Worm (Caenorhabditis elegans): ENCODE measurements around the gene maph-1.3.
"Not testable (repeated sequence)": the region's sequence is repeated elsewhere in the genome, so short reads cannot be mapped to it uniquely, and the experiment has no call there.

Gene maph-1.3

ce11 chrIII:3844746-3845145 lies at the start of gene maph-1.3:
TSS of gene maph-1.3 (plus strand) at chrIII:3844893.
- TF ChIP-seq flt-1 (GFP tag; IDR thresholded peaks at IDR 0.05); tab-1 (GFP tag; IDR thresholded peaks at IDR 0.05); cog-1 (tag; optimal IDR thresholded peaks at IDR 0.05): not testable (repeated sequence)

ce11 chrIII:3795933-3796332 lies 48.8 kb upstream of the maph-1.3 start:
- no peak for TF ChIP-seq cog-1 (tag; optimal IDR thresholded peaks at IDR 0.05)
- TF ChIP-seq med-1 (GFP tag; optimal IDR thresholded peaks at IDR 0.05; ENCODE audit: insufficient read depth): no peak
- TF ChIP-seq T22C8.4 (GFP tag; IDR thresholded peaks at IDR 0.05): no peak
- TF ChIP-seq klf-2 (GFP tag; conservative IDR thresholded peaks at IDR 0.05): no peak
- no peak for TF ChIP-seq ref-1 (GFP tag; conservative IDR thresholded peaks at IDR 0.05)
- no peak for TF ChIP-seq ztf-29 (GFP tag; IDR thresholded peaks at IDR 0.05)
- no peak for TF ChIP-seq flt-1 (GFP tag; IDR thresholded peaks at IDR 0.05)
- TF ChIP-seq tab-1 (GFP tag; IDR thresholded peaks at IDR 0.05): no peak

ce11 chrIII:3797180-3798026 lies 47.3 kb upstream of the maph-1.3 start:
- TF ChIP-seq tab-1 (GFP tag; IDR thresholded peaks at IDR 0.05): no peak
- 0 out of 2 replicates have a peak, but pooled peaks have one; percentile 8 for TF ChIP-seq T22C8.4 (GFP tag; IDR thresholded peaks at IDR 0.05)
- TF ChIP-seq klf-2 (GFP tag; conservative IDR thresholded peaks at IDR 0.05): no peak

ce11 chrIII:3798416-3798815 lies 46.3 kb upstream of the maph-1.3 start:
- TF ChIP-seq ztf-23 (GFP tag; IDR thresholded peaks at IDR 0.05) (no peak), cog-1 (tag; optimal IDR thresholded peaks at IDR 0.05) (no peak)

ce11 chrIII:3799213-3799612 lies 45.5 kb upstream of the maph-1.3 start:
- TF ChIP-seq ref-1 (GFP tag; conservative IDR thresholded peaks at IDR 0.05): no peak
- no peak for TF ChIP-seq T22C8.4 (GFP tag; IDR thresholded peaks at IDR 0.05)
- TF ChIP-seq med-1 (GFP tag; optimal IDR thresholded peaks at IDR 0.05; ENCODE audit: insufficient read depth): no peak
- TF ChIP-seq ztf-23 (GFP tag; IDR thresholded peaks at IDR 0.05): 0 out of 2 replicates have a peak, but pooled peaks have one; percentile 34

ce11 chrIII:3800240-3800933 lies 44.3 kb upstream of the maph-1.3 start, which contains the start of gene mtm-3:
TSS of gene mtm-3 (minus strand) at chrIII:3800467.
- no peak for TF ChIP-seq ztf-23 (GFP tag; IDR thresholded peaks at IDR 0.05)
- no peak for TF ChIP-seq ref-1 (GFP tag; conservative IDR thresholded peaks at IDR 0.05)
- no peak for TF ChIP-seq cog-1 (tag; optimal IDR thresholded peaks at IDR 0.05)
- TF ChIP-seq med-1 (GFP tag; optimal IDR thresholded peaks at IDR 0.05; ENCODE audit: insufficient read depth): no peak
- TF ChIP-seq T22C8.4 (GFP tag; IDR thresholded peaks at IDR 0.05): no peak
- TF ChIP-seq tab-1 (GFP tag; IDR thresholded peaks at IDR 0.05): no peak
- TF ChIP-seq flt-1 (GFP tag; IDR thresholded peaks at IDR 0.05): no peak
- no peak for TF ChIP-seq klf-2 (GFP tag; conservative IDR thresholded peaks at IDR 0.05)
- no peak for TF ChIP-seq ztf-29 (GFP tag; IDR thresholded peaks at IDR 0.05)

ce11 chrIII:3800934-3801252 lies 43.8 kb upstream of the maph-1.3 start:
- TF ChIP-seq klf-2 (GFP tag; conservative IDR thresholded peaks at IDR 0.05) (no peak), ref-1 (GFP tag; conservative IDR thresholded peaks at IDR 0.05) (no peak), flt-1 (GFP tag; IDR thresholded peaks at IDR 0.05) (no peak), ztf-23 (GFP tag; IDR thresholded peaks at IDR 0.05) (no peak), ztf-29 (GFP tag; IDR thresholded peaks at IDR 0.05) (no peak)

- TF ChIP-seq ztf-23 (GFP tag; IDR thresholded peaks at IDR 0.05): no peak
- TF ChIP-seq T22C8.4 (GFP tag; IDR thresholded peaks at IDR 0.05): peak; percentile 89
- TF ChIP-seq ztf-29 (GFP tag; IDR thresholded peaks at IDR 0.05): peak; percentile 80; the same call in 1 of the 2 replicates
- TF ChIP-seq tab-1 (GFP tag; IDR thresholded peaks at IDR 0.05): no peak
- TF ChIP-seq flt-1 (GFP tag; IDR thresholded peaks at IDR 0.05): peak; percentile 55; the same call in 1 of the 2 replicates
- peak; percentile 97 for TF ChIP-seq cog-1 (tag; optimal IDR thresholded peaks at IDR 0.05)
Measured at ce11 chrIII:3801379-3801894, 43.3 kb upstream of the maph-1.3 start.

- no peak for TF ChIP-seq ztf-23 (GFP tag; IDR thresholded peaks at IDR 0.05)
- TF ChIP-seq klf-2 (GFP tag; conservative IDR thresholded peaks at IDR 0.05): no peak
- no peak for TF ChIP-seq flt-1 (GFP tag; IDR thresholded peaks at IDR 0.05)
- no peak for TF ChIP-seq tab-1 (GFP tag; IDR thresholded peaks at IDR 0.05)
- TF ChIP-seq cog-1 (tag; optimal IDR thresholded peaks at IDR 0.05): no peak
- no peak for TF ChIP-seq ztf-29 (GFP tag; IDR thresholded peaks at IDR 0.05)
- no peak for TF ChIP-seq T22C8.4 (GFP tag; IDR thresholded peaks at IDR 0.05)
- TF ChIP-seq med-1 (GFP tag; optimal IDR thresholded peaks at IDR 0.05; ENCODE audit: insufficient read depth): no peak
- no peak for TF ChIP-seq ref-1 (GFP tag; conservative IDR thresholded peaks at IDR 0.05)
Measured at ce11 chrIII:3803113-3803512, 41.6 kb upstream of the maph-1.3 start.

- TF ChIP-seq ztf-29 (GFP tag; IDR thresholded peaks at IDR 0.05) (no peak), ref-1 (GFP tag; conservative IDR thresholded peaks at IDR 0.05) (no peak)
Measured at ce11 chrIII:3804422-3804821, 40.3 kb upstream of the maph-1.3 start, which contains the start of gene xbx-5. TSS of gene xbx-5 (minus strand) at chrIII:3804477.

Data from whole organism, midembryonic.